Fruit fly (Drosophila melanogaster) whole organism, embryonic: Measurements from ENCODE around the gene Evi5.

Experiments
- Bgb ChIP-seq: fragments of 200-800 bp; sonication (Bioruptor generic); IDR thresholded peaks from 2 replicates; pipeline ENCODE4 v1.3.6; 2022; ENCODE audit warnings: missing biosample characterization, missing genetic modification characterization; ENCODE audit not compliant: partially characterized antibody
- CG12659 ChIP-seq: fragments of 200-800 bp; sonication (Bioruptor generic); optimal IDR thresholded peaks from 3 replicates; lab custom pipeline; 2017; ENCODE audit warnings: mild to moderate bottlenecking, missing biosample characterization, missing genetic modification reagents, missing genetic modification characterization
- CG12769 ChIP-seq: fragments of 200-800 bp; sonication (Bioruptor generic); optimal IDR thresholded peaks from 2 replicates; lab custom pipeline; 2019; ENCODE audit warnings: missing biosample characterization, mild to moderate bottlenecking, missing genetic modification characterization, moderate library complexity
- CG13287 ChIP-seq: fragments of 200-800 bp; sonication (Bioruptor generic); IDR thresholded peaks from 2 replicates; pipeline ENCODE4 v1.3.6; 2022; ENCODE audit warnings: missing biosample characterization, missing genetic modification characterization; ENCODE audit not compliant: partially characterized antibody
- CG13775 ChIP-seq: fragments of 200-800 bp; sonication (Bioruptor generic); optimal IDR thresholded peaks from 3 replicates; lab custom pipeline; 2017; ENCODE audit warnings: missing biosample characterization, mild to moderate bottlenecking, missing genetic modification characterization
- CG14710 ChIP-seq: fragments of 200-800 bp; sonication (Bioruptor generic); optimal IDR thresholded peaks from 3 replicates; lab custom pipeline; 2019; ENCODE audit warnings: missing biosample characterization, mild to moderate bottlenecking, missing genetic modification characterization, moderate library complexity
- CG15269 ChIP-seq: fragments of 200-800 bp; sonication (Bioruptor generic); optimal IDR thresholded peaks from 2 replicates; lab custom pipeline; 2018; ENCODE audit warnings: missing biosample characterization, mild to moderate bottlenecking, missing genetic modification characterization, moderate library complexity
- CG15696 ChIP-seq: fragments of 200-800 bp; sonication (Bioruptor generic); optimal IDR thresholded peaks from 2 replicates; lab custom pipeline; 2019; ENCODE audit warnings: missing biosample characterization, mild to moderate bottlenecking, missing genetic modification characterization, moderate library complexity
- CG16813 ChIP-seq: fragments of 200-800 bp; sonication (Bioruptor generic); IDR thresholded peaks from 3 replicates; pipeline ENCODE4 v1.3.6; 2022; ENCODE audit warnings: missing biosample characterization, missing genetic modification characterization; ENCODE audit not compliant: partially characterized antibody
- CG18599 ChIP-seq: fragments of 200-800 bp; sonication (Bioruptor generic); optimal IDR thresholded peaks from 3 replicates; lab custom pipeline; 2017; ENCODE audit warnings: missing biosample characterization, missing genetic modification characterization, mild to moderate bottlenecking, moderate library complexity, missing genetic modification reagents
- CG2712 ChIP-seq: fragments of 200-800 bp; optimal IDR thresholded peaks from 3 replicates; lab custom pipeline; 2019; ENCODE audit warnings: missing biosample characterization, mild to moderate bottlenecking, missing genetic modification characterization, moderate library complexity
- CG32772 ChIP-seq: fragments of 200-800 bp; sonication (Bioruptor generic); IDR thresholded peaks from 2 replicates; pipeline ENCODE4 v1.3.6; 2022; ENCODE audit warnings: missing biosample characterization, missing genetic modification characterization
- CG6254 ChIP-seq: fragments of 200-800 bp; sonication (Bioruptor generic); optimal IDR thresholded peaks from 3 replicates; lab custom pipeline; 2017; ENCODE audit warnings: mild to moderate bottlenecking, missing biosample characterization, missing genetic modification reagents, missing genetic modification characterization
- CG8359 ChIP-seq: fragments of 200-800 bp; sonication (Bioruptor generic); optimal IDR thresholded peaks from 2 replicates; lab custom pipeline; 2017; ENCODE audit warnings: missing biosample characterization, mild to moderate bottlenecking, missing genetic modification characterization, borderline replicate concordance
- D19B ChIP-seq: fragments of 200-800 bp; sonication (Bioruptor generic); optimal IDR thresholded peaks from 2 replicates; lab custom pipeline; 2017; ENCODE audit warnings: missing biosample characterization, mild to moderate bottlenecking, missing genetic modification characterization
- Dbx ChIP-seq: fragments of 200-800 bp; sonication (Bioruptor generic); IDR thresholded peaks from 3 replicates; pipeline ENCODE4 v1.3.6; 2022; ENCODE audit warnings: missing biosample characterization, missing genetic modification characterization
- H15 ChIP-seq: fragments of 200-800 bp; sonication (Bioruptor generic); IDR thresholded peaks from 3 replicates; pipeline ENCODE4 v1.3.6; 2022; ENCODE audit warnings: missing biosample characterization, missing genetic modification characterization
- HLHmδ ChIP-seq: fragments of 200-800 bp; sonication (Bioruptor generic); optimal IDR thresholded peaks from 2 replicates; lab custom pipeline; 2018; ENCODE audit warnings: missing biosample characterization, mild to moderate bottlenecking, missing genetic modification characterization, moderate library complexity
- HmgD ChIP-seq: fragments of 200-800 bp; sonication (Bioruptor generic); optimal IDR thresholded peaks from 3 replicates; lab custom pipeline; 2016; ENCODE audit warnings: missing biosample characterization, missing genetic modification characterization
- MTF-1 ChIP-seq: fragments of 200-800 bp; sonication (Bioruptor generic); optimal IDR thresholded peaks from 2 replicates; lab custom pipeline; 2018; ENCODE audit warnings: missing biosample characterization, mild to moderate bottlenecking, missing genetic modification characterization, borderline replicate concordance
- Max ChIP-seq: fragments of 200-800 bp; sonication (Bioruptor generic); optimal IDR thresholded peaks from 2 replicates; lab custom pipeline; 2016; ENCODE audit warnings: missing biosample characterization, mild to moderate bottlenecking, missing genetic modification characterization
- Myb ChIP-seq: fragments of 200-800 bp; sonication (Bioruptor generic); optimal IDR thresholded peaks from 2 replicates; lab custom pipeline; 2016; ENCODE audit warnings: missing biosample characterization, missing genetic modification characterization
- Rx ChIP-seq: fragments of 200-800 bp; sonication (Bioruptor generic); IDR thresholded peaks from 2 replicates; pipeline ENCODE4 v1.3.6; 2022; ENCODE audit warnings: missing biosample characterization, missing genetic modification characterization
- Sox100B ChIP-seq: fragments of 200-800 bp; sonication (Bioruptor generic); optimal IDR thresholded peaks from 3 replicates; lab custom pipeline; 2018; ENCODE audit warnings: missing biosample characterization, mild to moderate bottlenecking, missing genetic modification characterization
- Sox102F ChIP-seq: fragments of 200-800 bp; sonication (Bioruptor generic); optimal IDR thresholded peaks from 2 replicates; lab custom pipeline; 2018; ENCODE audit warnings: missing biosample characterization, mild to moderate bottlenecking, missing genetic modification characterization, moderate library complexity
- Xbp1 ChIP-seq: fragments of 200-800 bp; sonication (Bioruptor generic); optimal IDR thresholded peaks from 3 replicates; lab custom pipeline; 2016; ENCODE audit warnings: missing biosample characterization, mild to moderate bottlenecking, missing genetic modification characterization
- amos ChIP-seq: fragments of 200-800 bp; sonication (Bioruptor generic); IDR thresholded peaks from 2 replicates; pipeline ENCODE4 v1.3.6; 2022; ENCODE audit warnings: missing biosample characterization, missing genetic modification characterization; ENCODE audit not compliant: partially characterized antibody
- bsh ChIP-seq, 2 experiments: fragments of 200-800 bp; sonication (Bioruptor generic); optimal IDR thresholded peaks; 2 replicates each; lab custom pipeline; 2017 to 2018; ENCODE audit warnings: mild to moderate bottlenecking in 2 of 2, missing biosample characterization in 2 of 2, missing genetic modification characterization in 2 of 2, moderate library complexity in 1 of 2
- crol ChIP-seq: fragments of 200-800 bp; sonication (Bioruptor generic); IDR thresholded peaks from 2 replicates; pipeline ENCODE4 v1.3.6; 2022; ENCODE audit warnings: missing biosample characterization, missing genetic modification characterization
- emc ChIP-seq: fragments of 200-800 bp; sonication (Bioruptor generic); optimal IDR thresholded peaks from 2 replicates; lab custom pipeline; 2016; ENCODE audit warnings: missing biosample characterization, missing genetic modification characterization
- ftz-f1 ChIP-seq: fragments of 200-800 bp; sonication (Bioruptor generic); optimal IDR thresholded peaks from 2 replicates; lab custom pipeline; 2016; ENCODE audit warnings: missing biosample characterization, missing genetic modification characterization
- fu2 ChIP-seq: fragments of 200-800 bp; sonication (Bioruptor generic); optimal IDR thresholded peaks from 2 replicates; lab custom pipeline; 2016; ENCODE audit warnings: missing biosample characterization, missing genetic modification characterization
- knrl ChIP-seq: fragments of 200-800 bp; sonication (Bioruptor generic); IDR thresholded peaks from 3 replicates; pipeline ENCODE4 v1.3.6; 2022; ENCODE audit warnings: missing biosample characterization, missing genetic modification characterization; ENCODE audit not compliant: partially characterized antibody
- lilli ChIP-seq: fragments of 200-800 bp; sonication (Bioruptor generic); optimal IDR thresholded peaks from 3 replicates; lab custom pipeline; 2016; ENCODE audit warnings: missing biosample characterization, missing genetic modification characterization
- mld ChIP-seq: fragments of 200-800 bp; sonication (Bioruptor generic); IDR thresholded peaks from 3 replicates; pipeline ENCODE4 v1.3.6; 2022; ENCODE audit warnings: missing biosample characterization, missing genetic modification characterization; ENCODE audit not compliant: partially characterized antibody
- peb ChIP-seq: fragments of 200-800 bp; sonication (Bioruptor generic); IDR thresholded peaks from 2 replicates; pipeline ENCODE4 v1.3.6; 2022; ENCODE audit warnings: missing biosample characterization, missing genetic modification characterization
- pita ChIP-seq: fragments of 200-800 bp; sonication (Bioruptor generic); optimal IDR thresholded peaks from 2 replicates; lab custom pipeline; 2017; ENCODE audit warnings: missing biosample characterization, mild to moderate bottlenecking, missing genetic modification characterization
- ranshi ChIP-seq: fragments of 200-800 bp; sonication (Bioruptor generic); IDR thresholded peaks from 2 replicates; pipeline ENCODE4 v1.3.6; 2022; ENCODE audit warnings: missing biosample characterization, missing genetic modification characterization
- run ChIP-seq: fragments of 200-800 bp; sonication (Bioruptor generic); optimal IDR thresholded peaks from 3 replicates; lab custom pipeline; 2018; ENCODE audit warnings: missing biosample characterization, mild to moderate bottlenecking, missing genetic modification characterization
- salm ChIP-seq: fragments of 200-800 bp; sonication (Bioruptor generic); optimal IDR thresholded peaks from 2 replicates; lab custom pipeline; 2018; ENCODE audit warnings: missing biosample characterization, mild to moderate bottlenecking, missing genetic modification characterization
- stc ChIP-seq: fragments of 200-800 bp; sonication (Bioruptor generic); IDR thresholded peaks from 2 replicates; pipeline ENCODE4 v1.3.6; 2022; ENCODE audit warnings: missing biosample characterization, missing genetic modification characterization
- stwl ChIP-seq: fragments of 200-800 bp; sonication (Bioruptor generic); optimal IDR thresholded peaks from 3 replicates; lab custom pipeline; 2018; ENCODE audit warnings: missing biosample characterization, mild to moderate bottlenecking, missing genetic modification characterization, moderate library complexity
- trem ChIP-seq: fragments of 200-800 bp; optimal IDR thresholded peaks from 3 replicates; lab custom pipeline; 2019; ENCODE audit warnings: missing biosample characterization, mild to moderate bottlenecking, missing genetic modification characterization, moderate library complexity
- trh ChIP-seq: fragments of 200-800 bp; sonication (Bioruptor generic); optimal IDR thresholded peaks from 2 replicates; lab custom pipeline; 2016; ENCODE audit warnings: missing biosample characterization, missing genetic modification characterization
- twi ChIP-seq: fragments of 200-800 bp; optimal IDR thresholded peaks from 2 replicates; lab custom pipeline; 2019; ENCODE audit warnings: missing biosample characterization, mild to moderate bottlenecking, missing genetic modification characterization, moderate library complexity
- vnd ChIP-seq: fragments of 200-800 bp; sonication (Bioruptor generic); IDR thresholded peaks from 3 replicates; pipeline ENCODE4 v1.3.6; 2022; ENCODE audit warnings: missing biosample characterization, missing genetic modification characterization; ENCODE audit not compliant: partially characterized antibody

Gene Evi5

DNA sequence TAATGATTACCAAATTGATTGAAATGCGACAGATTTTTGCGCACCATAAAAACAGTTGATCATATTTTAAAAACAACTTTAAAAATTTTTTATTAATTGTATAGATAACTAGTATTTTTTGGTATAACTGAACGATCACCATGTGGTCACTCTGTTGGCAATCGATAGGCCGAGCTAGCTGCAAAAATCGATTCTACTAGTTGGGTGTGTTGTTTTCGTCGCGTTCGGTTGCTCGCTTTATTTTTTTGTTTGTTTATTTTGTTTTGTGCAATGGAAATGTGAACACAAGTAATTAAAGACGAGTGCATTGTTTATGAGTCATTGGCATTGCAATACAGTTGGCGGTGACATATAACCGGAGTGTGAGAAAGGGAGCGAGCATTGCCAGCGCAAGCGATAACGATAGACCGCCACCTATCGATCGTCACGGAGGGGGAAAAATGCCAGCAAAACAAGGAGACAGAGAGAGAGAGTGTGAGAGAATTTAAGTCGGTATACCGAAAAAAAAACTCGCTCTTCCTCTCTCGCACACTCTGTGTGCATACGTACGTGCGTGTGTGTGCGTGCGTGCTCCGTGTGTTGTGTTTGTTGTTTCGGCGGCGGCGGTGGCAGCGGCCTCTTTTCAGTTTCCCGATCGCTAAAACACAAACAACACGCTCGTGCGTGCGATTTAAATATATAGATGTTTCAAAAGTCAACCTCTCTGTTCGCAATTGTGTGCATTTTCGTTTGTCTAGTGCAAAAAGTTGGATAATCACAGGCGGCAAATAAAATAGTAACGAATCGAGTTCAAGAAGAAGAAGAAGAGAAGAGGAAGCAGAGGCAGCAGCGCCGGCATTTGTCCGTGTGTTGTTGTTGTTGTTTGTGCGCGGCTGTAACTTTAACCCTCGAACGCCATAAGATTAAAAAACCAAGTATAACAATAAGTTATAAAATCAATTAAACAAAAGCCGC is 64.4 kb downstream of the Evi5 start (continued):
- no peak for TF ChIP-seq emc (GFP tag; lab: Kevin White, UChicago)
- TF ChIP-seq ranshi (GFP tag; lab: Robert Waterston, UW) = no peak
- TF ChIP-seq ftz-f1 (GFP tag; lab: Kevin White, UChicago) = no peak
- peak; percentile 60; the same call in 1 of the 2 replicates for TF ChIP-seq stc (GFP tag; lab: Robert Waterston, UW)
- TF ChIP-seq D19B (GFP tag; lab: Kevin White, UChicago) = no peak
- TF ChIP-seq H15 (GFP tag; lab: Robert Waterston, UW) = no peak
- no peak for TF ChIP-seq HLHmδ (GFP tag; lab: Kevin White, UChicago)
- no peak for TF ChIP-seq Sox102F (GFP tag; lab: Kevin White, UChicago)
- TF ChIP-seq CG15696 (tag; lab: Kevin White, UChicago) = no peak
- peak; percentile 70 for TF ChIP-seq CG16813 (GFP tag; lab: Robert Waterston, UW)
- TF ChIP-seq Rx (GFP tag; lab: Robert Waterston, UW) = no peak
- no peak for TF ChIP-seq fu2 (GFP tag; lab: Kevin White, UChicago)
- no peak for TF ChIP-seq salm
- no peak for TF ChIP-seq Xbp1 (GFP tag; lab: Kevin White, UChicago)
- TF ChIP-seq Bgb = peak; percentile 71
- TF ChIP-seq MTF-1 = no peak
- no peak for TF ChIP-seq twi (tag; lab: Kevin White, UChicago)
- no peak for TF ChIP-seq Max
- TF ChIP-seq CG12659 (GFP tag; lab: Kevin White, UChicago) = peak; percentile 63
- peak; percentile 47 for TF ChIP-seq trem
- peak; percentile 58 for TF ChIP-seq knrl (GFP tag; lab: Robert Waterston, UW)
- no peak for TF ChIP-seq CG15269 (tag; lab: Kevin White, UChicago)
- TF ChIP-seq pita = peak; percentile 41
- TF ChIP-seq CG13287 (GFP tag; lab: Robert Waterston, UW) = peak; percentile 76
- 0 out of 2 replicates have a peak, but pooled peaks have one; percentile 37 for TF ChIP-seq crol (GFP tag; lab: Robert Waterston, UW)
- TF ChIP-seq amos (GFP tag; lab: Robert Waterston, UW) = peak; percentile 57; the same call in 1 of the 2 replicates
- no peak for TF ChIP-seq Myb
- TF ChIP-seq CG6254 (GFP tag; lab: Kevin White, UChicago) = no peak
- no peak for TF ChIP-seq run (tag; lab: Kevin White, UChicago)
- peak; percentile 17 for TF ChIP-seq CG12769 (tag; lab: Kevin White, UChicago)
- TF ChIP-seq CG14710 (tag; lab: Kevin White, UChicago) = peak; percentile 22
- TF ChIP-seq CG32772 (GFP tag; lab: Robert Waterston, UW) = no peak
- peak; percentile 70 for TF ChIP-seq stwl
- TF ChIP-seq Dbx (GFP tag; lab: Robert Waterston, UW) = 0 out of 3 replicates have a peak, but pooled peaks have one; percentile 23
- no peak for TF ChIP-seq lilli (GFP tag; lab: Kevin White, UChicago)
- no peak for TF ChIP-seq HmgD (GFP tag; lab: Kevin White, UChicago)
- no peak for TF ChIP-seq Sox100B
- TF ChIP-seq bsh (GFP tag; optimal IDR thresholded peaks at IDR 0.05; lab: Kevin White, UChicago) = peak in 1 of 2 experiments; percentile 43
- TF ChIP-seq CG18599 (GFP tag; lab: Kevin White, UChicago) = peak; percentile 14
- peak; percentile 68; the same call in 2 of the 3 replicates for TF ChIP-seq vnd (GFP tag; lab: Robert Waterston, UW)
- peak; percentile 65; the same call in 1 of the 3 replicates for TF ChIP-seq mld (GFP tag; lab: Robert Waterston, UW)
- no peak for TF ChIP-seq CG8359 (GFP tag; lab: Kevin White, UChicago)
- TF ChIP-seq trh (GFP tag; lab: Kevin White, UChicago) = no peak
- TF ChIP-seq CG2712 (tag; lab: Kevin White, UChicago) = no peak
- no peak for TF ChIP-seq peb (GFP tag; lab: Robert Waterston, UW)
- TF ChIP-seq CG13775 (GFP tag; lab: Kevin White, UChicago) = no peak
